Worm (Caenorhabditis elegans) whole organism, L4 larva: ENCODE data around the gene Y39A1C.1.

Source experiments
- ama-1 ChIP-seq: fragments of 150-350 bp; optimal IDR thresholded peaks from 2 replicates; lab custom pipeline; 2014; ENCODE audit warnings: inconsistent platforms, mixed read lengths
- fos-1 ChIP-seq: fragments of 150-350 bp; optimal IDR thresholded peaks from 2 replicates; lab custom pipeline; 2014; ENCODE audit warnings: missing biosample characterization, missing genetic modification characterization
- lin-15B ChIP-seq: fragments of 150-350 bp; sonication (generic microtip); optimal IDR thresholded peaks from 3 replicates; lab custom pipeline; 2014; ENCODE audit warnings: missing biosample characterization, missing genetic modification characterization
- nhr-6 ChIP-seq: fragments of 150-350 bp; optimal IDR thresholded peaks from 2 replicates; lab custom pipeline; 2014; ENCODE audit warnings: missing biosample characterization, missing genetic modification characterization
- unc-62 ChIP-seq, 3 experiments: fragments of 150-350 bp in 1 of 3; sonication (generic microtip); optimal IDR thresholded peaks in 2 of 3; peaks in 1 of 3; 1 replicate in 1 of 3; 2 replicates in 2 of 3; lab custom pipeline; 2014 to 2017; ENCODE audit warnings: missing biosample characterization in 3 of 3, missing genetic modification characterization in 3 of 3, missing genetic modification reagents in 3 of 3, missing genotype in 1 of 3

DNA sequence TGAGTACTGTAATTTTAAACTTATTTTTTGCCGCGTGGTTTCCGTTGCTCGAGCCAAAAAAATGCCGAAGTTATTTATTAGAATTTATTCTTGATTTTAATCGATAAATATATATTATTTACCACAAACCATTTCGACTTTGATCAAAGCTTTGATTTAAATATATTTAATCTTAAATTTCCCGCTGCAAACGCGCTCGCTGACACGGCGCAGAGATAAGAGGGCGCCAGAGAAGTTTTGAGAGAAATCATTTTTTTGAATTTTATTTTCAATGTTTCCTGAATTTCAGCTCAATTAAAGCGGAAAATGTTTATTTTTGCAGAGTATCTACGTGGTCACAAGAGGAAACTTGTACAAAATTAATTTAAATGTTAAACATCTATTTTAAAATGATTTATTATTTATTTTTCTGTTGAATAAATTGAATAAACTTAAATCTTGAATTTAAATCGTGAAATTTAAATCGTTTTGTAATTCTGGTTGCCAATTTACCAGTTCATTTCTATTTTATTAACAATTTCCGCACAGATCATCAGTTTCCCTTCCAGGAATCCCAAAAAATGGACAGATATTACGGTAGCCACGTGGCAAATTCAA is 40.7 kb downstream of the Y39A1C.1 start, which contains the start of gene com-1:
- TF ChIP-seq ama-1 (lab: Kevin White, UChicago) (no peak), unc-62 (GFP tag; optimal IDR thresholded peaks at IDR 0.05 in 1 of 2; lab: Kevin White, UChicago) (no peak), unc-62 (tag; optimal IDR thresholded peaks at IDR 0.05; lab: Kevin White, UChicago) (no peak), nhr-6 (tag; lab: Kevin White, UChicago) (peak; percentile 21), fos-1 (tag; lab: Kevin White, UChicago) (no peak), lin-15B (tag; lab: Kevin White, UChicago) (no peak)
